Worm (Caenorhabditis elegans) whole organism, L1 larva: ENCODE data around the gene patr-1.
A peak's percentile ranks its signal among the peaks of the same experiment; 100 is the strongest.

Source experiments
- C04F5.9 ChIP-seq: sonication (generic microtip); optimal IDR thresholded peaks from 2 replicates; lab custom pipeline; 2016; ENCODE audit warnings: missing genetic modification characterization, missing compliant biosample characterization
- C16A3.4 ChIP-seq: fragments of 150-350 bp; optimal IDR thresholded peaks from 2 replicates; lab custom pipeline; 2014; ENCODE audit warnings: missing biosample characterization, missing genetic modification characterization
- F16B12.6 ChIP-seq: fragments of 150-350 bp; optimal IDR thresholded peaks from 2 replicates; lab custom pipeline; 2014; ENCODE audit warnings: missing biosample characterization, missing genetic modification characterization
- aha-1 ChIP-seq: fragments of 150-350 bp; optimal IDR thresholded peaks from 2 replicates; lab custom pipeline; 2014; ENCODE audit warnings: missing biosample characterization, missing genetic modification characterization
- alr-1 ChIP-seq: fragments of 200-800 bp; sonication (Bioruptor generic); optimal IDR thresholded peaks from 2 replicates; lab custom pipeline; 2018; ENCODE audit warnings: borderline replicate concordance, mild to moderate bottlenecking, missing genetic modification characterization, missing compliant biosample characterization
- ama-1 ChIP-seq: fragments of 150-350 bp; optimal IDR thresholded peaks from 2 replicates; lab custom pipeline; 2014
- ceh-88 ChIP-seq: fragments of 200-800 bp; sonication (Bioruptor generic); IDR thresholded peaks from 2 replicates; pipeline ENCODE4 v1.3.6; 2022; ENCODE audit warnings: missing genetic modification characterization, missing compliant biosample characterization
- ceh-90 ChIP-seq: sonication (generic microtip); optimal IDR thresholded peaks from 2 replicates; lab custom pipeline; 2016; ENCODE audit warnings: missing genetic modification characterization, missing compliant biosample characterization
- ces-1 ChIP-seq: fragments of 150-350 bp; optimal IDR thresholded peaks from 2 replicates; lab custom pipeline; 2014; ENCODE audit warnings: missing biosample characterization, missing genetic modification reagents, missing genetic modification characterization
- dpl-1 ChIP-seq, 3 experiments: fragments of 150-350 bp in 2 of 3; sonication (generic microtip) in 1 of 3; optimal IDR thresholded peaks; 2 replicates each; lab custom pipeline; 2014 to 2017; ENCODE audit warnings: missing biosample characterization in 3 of 3, missing genetic modification characterization in 3 of 3, missing genetic modification reagents in 3 of 3
- efl-1 ChIP-seq, 4 experiments: fragments of 150-350 bp; optimal IDR thresholded peaks in 3 of 4; peaks in 1 of 4; 1 replicate in 1 of 4; 2 replicates in 3 of 4; lab custom pipeline; 2014; ENCODE audit warnings: missing biosample characterization in 2 of 4, missing genetic modification characterization in 2 of 4, missing genetic modification reagents in 2 of 4
- egl-13 ChIP-seq: sonication (generic microtip); optimal IDR thresholded peaks from 2 replicates; lab custom pipeline; 2016; ENCODE audit warnings: missing genotype, missing genetic modification reagents, missing genetic modification characterization, missing compliant biosample characterization
- egl-27 ChIP-seq, 2 experiments: fragments of 150-350 bp in 1 of 2; sonication (generic microtip); optimal IDR thresholded peaks; 3 replicates each; lab custom pipeline; 2017 to 2018; ENCODE audit warnings: missing biosample characterization in 2 of 2, missing genetic modification characterization in 2 of 2, missing genetic modification reagents in 2 of 2
- elt-2 ChIP-seq: sonication (generic microtip); optimal IDR thresholded peaks from 2 replicates; lab custom pipeline; 2016; ENCODE audit warnings: missing genetic modification characterization, mild to moderate bottlenecking, inconsistent platforms, missing compliant biosample characterization, missing genetic modification reagents
- ets-5 ChIP-seq: fragments of 200-800 bp; sonication (Bioruptor generic); IDR thresholded peaks from 2 replicates; pipeline ENCODE4 v1.3.6; 2022; ENCODE audit warnings: missing genetic modification characterization, missing compliant biosample characterization
- fkh-10 ChIP-seq: sonication (generic microtip); optimal IDR thresholded peaks from 2 replicates; lab custom pipeline; 2017; ENCODE audit warnings: missing biosample characterization, missing genetic modification reagents, missing genetic modification characterization
- fkh-4 ChIP-seq: sonication (generic microtip); optimal IDR thresholded peaks from 2 replicates; lab custom pipeline; 2016; ENCODE audit warnings: missing compliant biosample characterization, missing genetic modification characterization, borderline replicate concordance
- fos-1 ChIP-seq: fragments of 150-350 bp; optimal IDR thresholded peaks from 2 replicates; lab custom pipeline; 2014; ENCODE audit warnings: missing biosample characterization, missing genetic modification characterization
- hlh-17 ChIP-seq: fragments of 200-800 bp; sonication (Bioruptor generic); optimal IDR thresholded peaks from 2 replicates; lab custom pipeline; 2018; ENCODE audit warnings: missing genetic modification characterization, mild to moderate bottlenecking, missing compliant biosample characterization, moderate library complexity, borderline replicate concordance
- hlh-4 ChIP-seq: sonication (generic microtip); optimal IDR thresholded peaks from 2 replicates; lab custom pipeline; 2016; ENCODE audit warnings: mild to moderate bottlenecking, missing genetic modification characterization, missing compliant biosample characterization
- irx-1 ChIP-seq: sonication (generic microtip); optimal IDR thresholded peaks from 2 replicates; lab custom pipeline; 2016; ENCODE audit warnings: missing genetic modification characterization, missing compliant biosample characterization
- isw-1 ChIP-seq: fragments of 200-800 bp; sonication (Bioruptor generic); IDR thresholded peaks from 2 replicates; pipeline ENCODE4 v1.3.6; 2022; ENCODE audit warnings: missing genetic modification characterization, missing compliant biosample characterization
- jun-1 ChIP-seq: fragments of 150-350 bp; optimal IDR thresholded peaks from 2 replicates; lab custom pipeline; 2014; ENCODE audit warnings: missing biosample characterization, missing genetic modification reagents, missing genetic modification characterization
- lin-13 ChIP-seq: fragments of 150-350 bp; optimal IDR thresholded peaks from 2 replicates; lab custom pipeline; 2014; ENCODE audit warnings: missing biosample characterization, missing genetic modification reagents, missing genetic modification characterization
- lin-14 ChIP-seq: fragments of 200-800 bp; sonication (Bioruptor generic); optimal IDR thresholded peaks from 2 replicates; lab custom pipeline; 2018; ENCODE audit warnings: mild to moderate bottlenecking, missing genetic modification characterization, moderate library complexity, missing compliant biosample characterization
- lir-3 ChIP-seq: sonication (generic microtip); optimal IDR thresholded peaks from 2 replicates; lab custom pipeline; 2016; ENCODE audit warnings: mild to moderate bottlenecking, missing genetic modification characterization, moderate library complexity, missing compliant biosample characterization; ENCODE audit not compliant: poor library complexity
- lsy-2 ChIP-seq, 2 experiments: fragments of 150-350 bp; optimal IDR thresholded peaks; 2 replicates each; lab custom pipeline; 2014; ENCODE audit warnings: missing biosample characterization in 2 of 2, missing genetic modification characterization in 2 of 2
- mab-9 ChIP-seq: fragments of 200-800 bp; sonication (Bioruptor generic); IDR thresholded peaks from 2 replicates; pipeline ENCODE4 v1.3.6; 2022; ENCODE audit warnings: missing genetic modification reagents, missing genetic modification characterization, missing compliant biosample characterization
- mdl-1 ChIP-seq, 2 experiments: fragments of 150-350 bp; optimal IDR thresholded peaks; 2 replicates each; lab custom pipeline; 2014 to 2017; ENCODE audit warnings: missing biosample characterization in 2 of 2, missing genetic modification characterization in 2 of 2, inconsistent platforms in 1 of 2
- mep-1 ChIP-seq: fragments of 150-350 bp; optimal IDR thresholded peaks from 2 replicates; lab custom pipeline; 2014; ENCODE audit warnings: missing biosample characterization, missing genetic modification characterization
- nhr-12 ChIP-seq: sonication (generic microtip); optimal IDR thresholded peaks from 2 replicates; lab custom pipeline; 2017; ENCODE audit warnings: missing biosample characterization, missing genetic modification characterization
- nhr-20 ChIP-seq: sonication (generic microtip); optimal IDR thresholded peaks from 2 replicates; lab custom pipeline; 2016; ENCODE audit warnings: mild to moderate bottlenecking, missing genetic modification characterization, missing compliant biosample characterization
- nhr-28 ChIP-seq: fragments of 150-350 bp; optimal IDR thresholded peaks from 2 replicates; lab custom pipeline; 2014; ENCODE audit warnings: missing biosample characterization, missing genetic modification characterization
- nhr-47 ChIP-seq: sonication (generic microtip); optimal IDR thresholded peaks from 2 replicates; lab custom pipeline; 2016; ENCODE audit warnings: mild to moderate bottlenecking, missing genetic modification characterization, moderate library complexity, missing compliant biosample characterization
- nhr-71 ChIP-seq: sonication (generic microtip); optimal IDR thresholded peaks from 2 replicates; lab custom pipeline; 2016; ENCODE audit warnings: mild to moderate bottlenecking, missing genetic modification characterization, moderate library complexity, missing compliant biosample characterization
- nhr-84 ChIP-seq: sonication (generic microtip); optimal IDR thresholded peaks from 2 replicates; lab custom pipeline; 2017; ENCODE audit warnings: missing biosample characterization, missing genetic modification characterization
- pax-3 ChIP-seq: fragments of 200-800 bp; sonication (Bioruptor generic); optimal IDR thresholded peaks from 2 replicates; lab custom pipeline; 2018; ENCODE audit warnings: mild to moderate bottlenecking, missing genetic modification characterization, moderate library complexity, missing compliant biosample characterization
- skn-1 ChIP-seq: fragments of 150-350 bp; optimal IDR thresholded peaks from 2 replicates; lab custom pipeline; 2014; ENCODE audit warnings: missing biosample characterization, missing genetic modification characterization
- snu-23 ChIP-seq: sonication (generic microtip); optimal IDR thresholded peaks from 2 replicates; lab custom pipeline; 2016; ENCODE audit warnings: missing genetic modification characterization, missing compliant biosample characterization
- sox-4 ChIP-seq: sonication (generic microtip); optimal IDR thresholded peaks from 2 replicates; lab custom pipeline; 2016; ENCODE audit warnings: missing genetic modification characterization, missing compliant biosample characterization
- sptf-1 ChIP-seq: fragments of 150-350 bp; optimal IDR thresholded peaks from 2 replicates; lab custom pipeline; 2014; ENCODE audit warnings: missing biosample characterization, missing genetic modification characterization
- sup-37 ChIP-seq: fragments of 200-800 bp; sonication (Bioruptor generic); optimal IDR thresholded peaks from 2 replicates; lab custom pipeline; 2018; ENCODE audit warnings: mild to moderate bottlenecking, missing genetic modification characterization, missing compliant biosample characterization
- tbx-2 ChIP-seq: sonication (generic microtip); optimal IDR thresholded peaks from 2 replicates; lab custom pipeline; 2016; ENCODE audit warnings: missing genetic modification characterization, missing compliant biosample characterization
- unc-86 ChIP-seq: sonication (generic microtip); optimal IDR thresholded peaks from 2 replicates; lab custom pipeline; 2016; ENCODE audit warnings: missing genetic modification characterization, missing compliant biosample characterization
- unc-98 ChIP-seq: fragments of 200-800 bp; sonication (Bioruptor generic); IDR thresholded peaks from 2 replicates; pipeline ENCODE4 v1.3.6; 2022; ENCODE audit warnings: missing genetic modification characterization, missing compliant biosample characterization
- zag-1 ChIP-seq: fragments of 150-350 bp; optimal IDR thresholded peaks from 2 replicates; lab custom pipeline; 2014; ENCODE audit warnings: missing biosample characterization, missing genetic modification characterization
- zip-4 ChIP-seq: fragments of 200-800 bp; sonication (Bioruptor generic); optimal IDR thresholded peaks from 2 replicates; lab custom pipeline; 2018; ENCODE audit warnings: mild to moderate bottlenecking, missing genetic modification characterization, moderate library complexity, missing compliant biosample characterization
- ztf-11 ChIP-seq, 2 experiments: sonication (generic microtip); optimal IDR thresholded peaks; 2 replicates each; lab custom pipeline; 2016 to 2017; ENCODE audit warnings: missing genetic modification characterization in 2 of 2, missing biosample characterization in 1 of 2, missing compliant biosample characterization in 1 of 2

patr-1 gene

ce11 chrII:11751615-11752174 is 26.0 kb downstream of the patr-1 start (continued):
- no peak for TF ChIP-seq C16A3.4 (tag; lab: Kevin White, UChicago)
- peak in 1 of 2 experiments; percentile 1 for TF ChIP-seq ztf-11 (tag; optimal IDR thresholded peaks at IDR 0.05; lab: Kevin White, UChicago)
- no peak for TF ChIP-seq ets-5 (GFP tag; lab: Robert Waterston, UW)
- no peak for TF ChIP-seq sox-4
- peak; percentile 34 for TF ChIP-seq unc-86 (tag; lab: Kevin White, UChicago)
- no peak for TF ChIP-seq dpl-1 (GFP tag; optimal IDR thresholded peaks at IDR 0.05; lab: Kevin White, UChicago)
- TF ChIP-seq mep-1 (tag; lab: Kevin White, UChicago) = peak; percentile 7
- peak; percentile 36 for TF ChIP-seq tbx-2 (tag; lab: Kevin White, UChicago)
- TF ChIP-seq efl-1 (optimal IDR thresholded peaks at IDR 0.05; lab: Kevin White, UChicago) = peak in 1 of 2 experiments; percentile 0
- TF ChIP-seq efl-1 (GFP tag; optimal IDR thresholded peaks at IDR 0.05 in 1 of 2; lab: Kevin White, UChicago) = peak in 1 of 2 experiments; percentile 51
- TF ChIP-seq lin-13 = no peak
- no peak for TF ChIP-seq irx-1 (tag; lab: Kevin White, UChicago)
- TF ChIP-seq lin-14 (GFP tag; lab: Kevin White, UChicago) = peak; percentile 80
- TF ChIP-seq ces-1 (GFP tag; lab: Kevin White, UChicago) = no peak
- TF ChIP-seq mdl-1 (tag; optimal IDR thresholded peaks at IDR 0.05; lab: Kevin White, UChicago) = no peak
- TF ChIP-seq egl-13 = no peak
- TF ChIP-seq ceh-90 (tag; lab: Kevin White, UChicago) = no peak
- no peak for TF ChIP-seq hlh-17
- no peak for TF ChIP-seq mab-9 (GFP tag; lab: Robert Waterston, UW)
- no peak for TF ChIP-seq C04F5.9 (tag; lab: Kevin White, UChicago)
- no peak for TF ChIP-seq hlh-4
- no peak for TF ChIP-seq nhr-12
- no peak for TF ChIP-seq zip-4
- TF ChIP-seq sup-37 (GFP tag; lab: Kevin White, UChicago) = no peak
- TF ChIP-seq lsy-2 (tag; optimal IDR thresholded peaks at IDR 0.05; lab: Kevin White, UChicago) = peak in 1 of 2 experiments; percentile 37
- no peak for TF ChIP-seq ceh-88 (GFP tag; lab: Robert Waterston, UW)
- peak; percentile 31 for TF ChIP-seq skn-1
- TF ChIP-seq zag-1 (tag; lab: Kevin White, UChicago) = no peak
- peak; percentile 3; the same call in 1 of the 2 replicates for TF ChIP-seq isw-1
- TF ChIP-seq nhr-84 (tag; lab: Kevin White, UChicago) = no peak
- no peak for TF ChIP-seq jun-1 (tag; lab: Kevin White, UChicago)
- TF ChIP-seq elt-2 (tag; lab: Kevin White, UChicago) = no peak
- peak; percentile 65 for TF ChIP-seq fkh-10
- TF ChIP-seq pax-3 (tag; lab: Kevin White, UChicago) = no peak
- no peak for TF ChIP-seq lir-3 (tag; lab: Kevin White, UChicago)
- TF ChIP-seq fos-1 (tag; lab: Kevin White, UChicago) = no peak
- TF ChIP-seq aha-1 (tag; lab: Kevin White, UChicago) = no peak
- no peak for TF ChIP-seq F16B12.6
- peak; percentile 35 for TF ChIP-seq nhr-71 (tag; lab: Kevin White, UChicago)
- TF ChIP-seq nhr-28 = no peak
- TF ChIP-seq nhr-20 = no peak
- TF ChIP-seq ama-1 = no peak
- TF ChIP-seq nhr-47 (tag; lab: Kevin White, UChicago) = peak; percentile 21
- no peak for TF ChIP-seq unc-98 (GFP tag; lab: Robert Waterston, UW)
- no peak for TF ChIP-seq fkh-4 (tag; lab: Kevin White, UChicago)
- no peak for TF ChIP-seq snu-23
- TF ChIP-seq sptf-1 (tag; lab: Kevin White, UChicago) = no peak
- no peak for TF ChIP-seq egl-27 (tag; optimal IDR thresholded peaks at IDR 0.05; lab: Kevin White, UChicago)
- TF ChIP-seq alr-1 (tag; lab: Kevin White, UChicago) = no peak
